Fruit fly (Drosophila melanogaster): ENCODE data around the gene Ccm3.

Gene Ccm3

DNA sequence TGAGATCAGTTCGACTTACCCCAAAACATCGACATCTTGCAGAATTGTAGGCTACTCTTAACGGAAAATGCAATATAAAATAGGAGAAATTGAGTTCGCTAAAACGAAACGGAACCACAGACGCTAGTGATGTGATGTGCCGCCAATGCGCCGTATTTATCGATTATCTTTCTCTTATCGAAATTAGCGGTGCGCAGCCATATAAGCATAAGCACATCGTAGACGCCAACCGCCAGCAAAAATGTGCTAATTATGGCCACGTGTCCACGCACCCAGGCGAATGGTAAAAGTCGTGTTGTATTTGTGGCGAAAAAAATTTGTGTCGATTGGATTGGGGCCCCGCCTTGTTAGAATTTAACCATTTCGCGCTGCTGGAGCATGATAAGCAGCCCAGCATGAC is 38.8 kb upstream of the Ccm3 start, which contains the start of the genes Fkbp39 and Cyfip (continued):
- peak; percentile 77 for TF ChIP-seq unc-4 (GFP tag; IDR thresholded peaks at IDR 0.05; ENCODE audit: partially characterized antibody)
- TF ChIP-seq tio (GFP tag; optimal IDR thresholded peaks at IDR 0.05) = no peak
- no peak for TF ChIP-seq CG16779 (GFP tag; IDR thresholded peaks at IDR 0.05)
- no peak for TF ChIP-seq CG6683 (GFP tag; optimal IDR thresholded peaks at IDR 0.05)
- TF ChIP-seq tap (tag; optimal IDR thresholded peaks at IDR 0.05) = no peak
- TF ChIP-seq CG14860 (GFP tag; IDR thresholded peaks at IDR 0.05; ENCODE audit: partially characterized antibody) = 0 out of 3 replicates have a peak, but pooled peaks have one; percentile 42
- TF ChIP-seq hbn (GFP tag; IDR thresholded peaks at IDR 0.05; ENCODE audit: partially characterized antibody) = peak; percentile 65
- TF ChIP-seq CG4404 (GFP tag; IDR thresholded peaks at IDR 0.05) = no peak
- no peak for TF ChIP-seq CG2199 (GFP tag; IDR thresholded peaks at IDR 0.05)
- peak; percentile 70; the same call in 1 of the 2 replicates for TF ChIP-seq rib (GFP tag; IDR thresholded peaks at IDR 0.05)
- TF ChIP-seq CG33213 (GFP tag; optimal IDR thresholded peaks at IDR 0.05) = peak; percentile 70
- no peak for TF ChIP-seq sr (GFP tag; IDR thresholded peaks at IDR 0.05)
- no peak for TF ChIP-seq ap (GFP tag; IDR thresholded peaks at IDR 0.05)
- no peak; the same call in 1 of the 2 replicates for TF ChIP-seq cas (GFP tag; IDR thresholded peaks at IDR 0.05)
- peak; percentile 74 for TF ChIP-seq Dll (GFP tag; IDR thresholded peaks at IDR 0.05; ENCODE audit: partially characterized antibody)
- no peak for TF ChIP-seq CG15269 (tag; optimal IDR thresholded peaks at IDR 0.05)
- TF ChIP-seq CG12659 (GFP tag; optimal IDR thresholded peaks at IDR 0.05) = peak; percentile 91
- TF ChIP-seq otp (GFP tag; IDR thresholded peaks at IDR 0.05) = no peak
- peak; percentile 2 for TF ChIP-seq CG13296 (GFP tag; optimal IDR thresholded peaks at IDR 0.05)
- TF ChIP-seq CG12071 (GFP tag; optimal IDR thresholded peaks at IDR 0.05) = no peak
- TF ChIP-seq Hmr (GFP tag; optimal IDR thresholded peaks at IDR 0.05) = peak; percentile 78
- peak; percentile 67; the same call in 2 of the 3 replicates for TF ChIP-seq ci (GFP tag; IDR thresholded peaks at IDR 0.05)
- peak; percentile 64 for TF ChIP-seq CG32532 (GFP tag; IDR thresholded peaks at IDR 0.05)
- peak; percentile 44 for TF ChIP-seq CG9609 (GFP tag; optimal IDR thresholded peaks at IDR 0.05)
- no peak for TF ChIP-seq Taf1 (GFP tag; IDR thresholded peaks at IDR 0.05)
- TF ChIP-seq ken (GFP tag; IDR thresholded peaks at IDR 0.05) = peak; percentile 66; the same call in 2 of the 3 replicates
- no peak for TF ChIP-seq en (GFP tag; optimal IDR thresholded peaks at IDR 0.05)
- TF ChIP-seq B-H1 (GFP tag; IDR thresholded peaks at IDR 0.05) = no peak
- no peak for TF ChIP-seq Atf-2 (GFP tag; optimal IDR thresholded peaks at IDR 0.05)
- TF ChIP-seq CG12155 (GFP tag; optimal IDR thresholded peaks at IDR 0.05) = peak; percentile 55
- no peak for TF ChIP-seq CG33557 (GFP tag; optimal IDR thresholded peaks at IDR 0.05)
- no peak for TF ChIP-seq Bteb2 (GFP tag; optimal IDR thresholded peaks at IDR 0.05)
- TF ChIP-seq Bgb (GFP tag; IDR thresholded peaks at IDR 0.05; ENCODE audit: partially characterized antibody) = peak; percentile 90
- TF ChIP-seq tup (GFP tag; optimal IDR thresholded peaks at IDR 0.05) = no peak
- TF ChIP-seq sug (tag; optimal IDR thresholded peaks at IDR 0.05) = peak; percentile 64
- TF ChIP-seq CG11723 (GFP tag; optimal IDR thresholded peaks at IDR 0.05) = no peak
- peak; percentile 34 for TF ChIP-seq CG10366 (GFP tag; IDR thresholded peaks at IDR 0.05)
- no peak for TF ChIP-seq Hmx (GFP tag; optimal IDR thresholded peaks at IDR 0.05)
- peak; percentile 68 for TF ChIP-seq Adf1 (GFP tag; IDR thresholded peaks at IDR 0.05)
- no peak for TF ChIP-seq fd3F (GFP tag; optimal IDR thresholded peaks at IDR 0.05)
- no peak for TF ChIP-seq klu (GFP tag; IDR thresholded peaks at IDR 0.05)
- TF ChIP-seq phol (tag; optimal IDR thresholded peaks at IDR 0.05) = peak; percentile 83
- peak; percentile 87 for TF ChIP-seq HmgD (GFP tag; optimal IDR thresholded peaks at IDR 0.05)
- TF ChIP-seq CTCF (GFP tag; optimal IDR thresholded peaks at IDR 0.05) = peak; percentile 34
- peak; percentile 44; the same call in 2 of the 3 replicates for TF ChIP-seq row (GFP tag; IDR thresholded peaks at IDR 0.05)
- no peak for TF ChIP-seq CG6654 (GFP tag; optimal IDR thresholded peaks at IDR 0.05)
- no peak for TF ChIP-seq crc (GFP tag; optimal IDR thresholded peaks at IDR 0.05)
- peak; percentile 81 for TF ChIP-seq pita (GFP tag; optimal IDR thresholded peaks at IDR 0.05)
- peak; percentile 85 for TF ChIP-seq gro (GFP tag; optimal IDR thresholded peaks at IDR 0.05)
- TF ChIP-seq sqz (GFP tag; optimal IDR thresholded peaks at IDR 0.05) = no peak
- no peak for TF ChIP-seq btn (GFP tag; optimal IDR thresholded peaks at IDR 0.05)
- no peak for TF ChIP-seq danr (GFP tag; IDR thresholded peaks at IDR 0.05)
